Worm (Caenorhabditis elegans) whole organism, young adult: ENCODE measurements around the gene F47E1.1.

Source experiments
- B0035.1 ChIP-seq: sonication (generic microtip); optimal IDR thresholded peaks from 2 replicates; lab custom pipeline; 2016; ENCODE audit warnings: missing genetic modification characterization, mild to moderate bottlenecking, missing compliant biosample characterization, missing genotype, missing genetic modification reagents
- F22D6.2 ChIP-seq: sonication (generic microtip); optimal IDR thresholded peaks from 2 replicates; lab custom pipeline; 2016; ENCODE audit warnings: mild to moderate bottlenecking, missing genetic modification characterization, missing compliant biosample characterization
- F33H1.4 ChIP-seq: fragments of 200-800 bp; sonication (Bioruptor generic); IDR thresholded peaks from 2 replicates; pipeline ENCODE4 v1.3.6; 2022; ENCODE audit warnings: missing genetic modification reagents, missing genetic modification characterization, missing compliant biosample characterization
- F39B2.1 ChIP-seq: fragments of 200-800 bp; sonication (Bioruptor generic); IDR thresholded peaks from 2 replicates; pipeline ENCODE4 v1.3.6; 2022; ENCODE audit warnings: missing genetic modification reagents, missing genetic modification characterization, missing compliant biosample characterization
- Y56A3A.18 ChIP-seq: fragments of 200-800 bp; sonication (Bioruptor generic); IDR thresholded peaks from 2 replicates; pipeline ENCODE4 v1.3.6; 2022; ENCODE audit warnings: missing genetic modification reagents, missing genetic modification characterization, missing compliant biosample characterization
- Y95B8A.8 ChIP-seq: fragments of 200-800 bp; sonication (Bioruptor generic); IDR thresholded peaks from 2 replicates; pipeline ENCODE4 v1.3.6; 2022; ENCODE audit warnings: missing genetic modification reagents, missing genetic modification characterization, missing compliant biosample characterization
- aptf-2 ChIP-seq: fragments of 200-800 bp; sonication (Bioruptor generic); conservative IDR thresholded peaks from 2 replicates; pipeline ENCODE4 v1.3.6; 2022; ENCODE audit warnings: missing genetic modification reagents, missing genetic modification characterization, missing compliant biosample characterization
- atf-7 ChIP-seq: sonication (generic microtip); optimal IDR thresholded peaks from 2 replicates; lab custom pipeline; 2017; ENCODE audit warnings: mild to moderate bottlenecking, missing genetic modification characterization, missing compliant biosample characterization
- athp-1 ChIP-seq: sonication (generic microtip); optimal IDR thresholded peaks from 2 replicates; lab custom pipeline; 2017; ENCODE audit warnings: mild to moderate bottlenecking, missing genetic modification characterization, missing compliant biosample characterization
- attf-3 ChIP-seq: fragments of 200-800 bp; sonication (Bioruptor generic); conservative IDR thresholded peaks from 2 replicates; pipeline ENCODE4 v1.3.6; 2022; ENCODE audit warnings: missing genetic modification reagents, missing genetic modification characterization, missing compliant biosample characterization
- cebp-1 ChIP-seq, 2 experiments: fragments of 200-800 bp in 1 of 2; sonication (Bioruptor generic) in 1 of 2; sonication (generic microtip) in 1 of 2; IDR thresholded peaks in 1 of 2; optimal IDR thresholded peaks in 1 of 2; 2 replicates each; pipeline versions ENCODE4 v1.3.6 to Lab custom; 2017 to 2022; ENCODE audit warnings: missing compliant biosample characterization in 2 of 2, missing genetic modification characterization in 2 of 2, mild to moderate bottlenecking in 1 of 2, missing genetic modification reagents in 1 of 2, moderate library complexity in 1 of 2
- cebp-2 ChIP-seq: fragments of 200-800 bp; sonication (Bioruptor generic); IDR thresholded peaks from 2 replicates; pipeline ENCODE4 v1.3.6; 2022; ENCODE audit warnings: missing genetic modification characterization, missing compliant biosample characterization
- ceh-58 ChIP-seq: fragments of 200-800 bp; sonication (Bioruptor generic); IDR thresholded peaks from 2 replicates; pipeline ENCODE4 v1.3.6; 2022; ENCODE audit warnings: missing genetic modification characterization, missing compliant biosample characterization
- die-1 ChIP-seq: sonication (generic microtip); optimal IDR thresholded peaks from 2 replicates; lab custom pipeline; 2016; ENCODE audit warnings: missing genotype, mild to moderate bottlenecking, missing genetic modification characterization, missing compliant biosample characterization
- dpl-1 ChIP-seq: fragments of 150-350 bp; optimal IDR thresholded peaks from 2 replicates; lab custom pipeline; 2014; ENCODE audit warnings: missing biosample characterization, missing genetic modification reagents, missing genetic modification characterization
- egl-18 ChIP-seq: fragments of 200-800 bp; sonication (Bioruptor generic); IDR thresholded peaks from 2 replicates; pipeline ENCODE4 v1.3.6; 2022; ENCODE audit warnings: missing genetic modification reagents, missing genetic modification characterization, missing compliant biosample characterization
- egl-44 ChIP-seq: fragments of 200-800 bp; sonication (Bioruptor generic); IDR thresholded peaks from 2 replicates; pipeline ENCODE4 v1.3.6; 2022; ENCODE audit warnings: missing genetic modification reagents, missing genetic modification characterization, missing compliant biosample characterization
- egrh-3 ChIP-seq: fragments of 200-800 bp; sonication (Bioruptor generic); IDR thresholded peaks from 2 replicates; pipeline ENCODE4 v1.3.6; 2022; ENCODE audit warnings: missing genetic modification reagents, missing genetic modification characterization, missing compliant biosample characterization
- gei-17 ChIP-seq: fragments of 200-800 bp; sonication (Bioruptor generic); optimal IDR thresholded peaks from 2 replicates; lab custom pipeline; 2018; ENCODE audit warnings: mild to moderate bottlenecking, missing genetic modification characterization, missing compliant biosample characterization
- hmg-1.2 ChIP-seq: fragments of 200-800 bp; sonication (Bioruptor generic); IDR thresholded peaks from 2 replicates; pipeline ENCODE4 v1.3.6; 2022; ENCODE audit warnings: missing genetic modification reagents, missing genetic modification characterization, missing compliant biosample characterization
- hsf-1 ChIP-seq: fragments of 200-800 bp; sonication (Bioruptor generic); IDR thresholded peaks from 2 replicates; pipeline ENCODE4 v1.3.6; 2022; ENCODE audit warnings: missing genetic modification reagents, missing genetic modification characterization, missing compliant biosample characterization
- let-607 ChIP-seq, 2 experiments: fragments of 200-800 bp in 1 of 2; sonication (Bioruptor generic) in 1 of 2; sonication (generic microtip) in 1 of 2; optimal IDR thresholded peaks; 2 replicates each; lab custom pipeline; 2016 to 2018; ENCODE audit warnings: mild to moderate bottlenecking in 2 of 2, missing compliant biosample characterization in 2 of 2, missing genetic modification characterization in 2 of 2, moderate library complexity in 2 of 2, missing genotype in 1 of 2
- lin-35 ChIP-seq, 3 experiments: fragments of 150-350 bp in 2 of 3; sonication (generic microtip) in 1 of 3; optimal IDR thresholded peaks; 2 replicates each; lab custom pipeline; 2014 to 2018; ENCODE audit warnings: missing biosample characterization in 3 of 3, missing genetic modification characterization in 3 of 3, missing genetic modification reagents in 3 of 3
- madf-10 ChIP-seq: sonication (generic microtip); optimal IDR thresholded peaks from 2 replicates; lab custom pipeline; 2016; ENCODE audit warnings: mild to moderate bottlenecking, missing genetic modification characterization, missing compliant biosample characterization
- madf-3 ChIP-seq: fragments of 200-800 bp; sonication (Bioruptor generic); IDR thresholded peaks from 2 replicates; pipeline ENCODE4 v1.3.6; 2022; ENCODE audit warnings: missing genetic modification reagents, missing genetic modification characterization, missing compliant biosample characterization
- madf-6 ChIP-seq: fragments of 200-800 bp; sonication (Bioruptor generic); IDR thresholded peaks from 2 replicates; pipeline ENCODE4 v1.3.6; 2022; ENCODE audit warnings: missing genetic modification reagents, missing genetic modification characterization, missing compliant biosample characterization
- mel-28 ChIP-seq: sonication (generic microtip); optimal IDR thresholded peaks from 2 replicates; lab custom pipeline; 2016; ENCODE audit warnings: borderline replicate concordance, mild to moderate bottlenecking, missing genetic modification characterization, missing compliant biosample characterization
- mes-4 ChIP-seq: sonication (generic microtip); optimal IDR thresholded peaks from 2 replicates; lab custom pipeline; 2016; ENCODE audit warnings: missing genotype, missing genetic modification characterization, missing compliant biosample characterization
- mxl-1 ChIP-seq: sonication (generic microtip); optimal IDR thresholded peaks from 2 replicates; lab custom pipeline; 2016; ENCODE audit warnings: missing genetic modification characterization, missing compliant biosample characterization
- nfya-2 ChIP-seq: fragments of 200-800 bp; sonication (Bioruptor generic); IDR thresholded peaks from 2 replicates; pipeline ENCODE4 v1.3.6; 2022; ENCODE audit warnings: missing genetic modification reagents, missing genetic modification characterization, missing compliant biosample characterization
- nfyb-1 ChIP-seq: fragments of 200-800 bp; sonication (Bioruptor generic); IDR thresholded peaks from 2 replicates; pipeline ENCODE4 v1.3.6; 2022; ENCODE audit warnings: missing genetic modification reagents, missing genetic modification characterization, missing compliant biosample characterization
- nhr-179 ChIP-seq: sonication (generic microtip); optimal IDR thresholded peaks from 2 replicates; lab custom pipeline; 2016; ENCODE audit warnings: mild to moderate bottlenecking, missing genetic modification characterization, missing compliant biosample characterization
- nhr-27 ChIP-seq: fragments of 200-800 bp; sonication (Bioruptor generic); optimal IDR thresholded peaks from 2 replicates; lab custom pipeline; 2018; ENCODE audit warnings: mild to moderate bottlenecking, missing genetic modification characterization, moderate library complexity, missing compliant biosample characterization
- nhr-80 ChIP-seq: sonication (generic microtip); optimal IDR thresholded peaks from 2 replicates; lab custom pipeline; 2016; ENCODE audit warnings: missing genetic modification characterization, missing compliant biosample characterization
- rcor-1 ChIP-seq: fragments of 200-800 bp; sonication (Bioruptor generic); IDR thresholded peaks from 2 replicates; pipeline ENCODE4 v1.3.6; 2022; ENCODE audit warnings: missing genetic modification reagents, missing genetic modification characterization, missing compliant biosample characterization
- rec-8 ChIP-seq, 2 experiments: sonication (generic microtip); optimal IDR thresholded peaks; 2 replicates each; lab custom pipeline; 2016; ENCODE audit warnings: mild to moderate bottlenecking in 2 of 2, missing genetic modification characterization in 2 of 2, missing genetic modification reagents in 2 of 2, missing genotype in 2 of 2, missing biosample characterization in 1 of 2, missing compliant biosample characterization in 1 of 2, moderate library complexity in 1 of 2
- repo-1 ChIP-seq: sonication (generic microtip); optimal IDR thresholded peaks from 2 replicates; lab custom pipeline; 2017; ENCODE audit warnings: mild to moderate bottlenecking, missing genetic modification characterization, missing compliant biosample characterization
- sdz-38 ChIP-seq: sonication (generic microtip); optimal IDR thresholded peaks from 2 replicates; lab custom pipeline; 2016; ENCODE audit warnings: missing genotype, missing genetic modification characterization, missing compliant biosample characterization
- snpc-1.1 ChIP-seq: sonication (generic microtip); optimal IDR thresholded peaks from 2 replicates; lab custom pipeline; 2017; ENCODE audit warnings: missing genetic modification characterization, mild to moderate bottlenecking, missing compliant biosample characterization, antibody characterized with exemption, moderate library complexity, missing genotype, missing genetic modification reagents; ENCODE audit not compliant: insufficient read depth
- snpc-1.3 ChIP-seq: sonication (generic microtip); optimal IDR thresholded peaks from 2 replicates; lab custom pipeline; 2017; ENCODE audit warnings: missing genetic modification characterization, mild to moderate bottlenecking, missing compliant biosample characterization, antibody characterized with exemption, moderate library complexity, missing genotype, missing genetic modification reagents; ENCODE audit not compliant: insufficient read depth
- snpc-3.4 ChIP-seq: sonication (generic microtip); optimal IDR thresholded peaks from 2 replicates; lab custom pipeline; 2017; ENCODE audit warnings: missing genetic modification characterization, mild to moderate bottlenecking, missing compliant biosample characterization, antibody characterized with exemption, moderate library complexity, missing genotype, missing genetic modification reagents
- snpc-4 ChIP-seq, 5 experiments: fragments of 150-350 bp in 1 of 5; sonication (generic microtip) in 4 of 5; optimal IDR thresholded peaks; 2 replicates each; lab custom pipeline; 2014 to 2018; ENCODE audit warnings: missing genetic modification characterization in 5 of 5, missing biosample characterization in 3 of 5, antibody characterized with exemption in 2 of 5, mild to moderate bottlenecking in 2 of 5, missing compliant biosample characterization in 2 of 5, missing genotype in 2 of 5, moderate library complexity in 2 of 5, missing genetic modification reagents in 1 of 5
- somi-1 ChIP-seq: fragments of 200-800 bp; sonication (Bioruptor generic); optimal IDR thresholded peaks from 2 replicates; lab custom pipeline; 2018; ENCODE audit warnings: mild to moderate bottlenecking, missing genetic modification characterization, missing compliant biosample characterization
- zfh-2 ChIP-seq: fragments of 200-800 bp; sonication (Bioruptor generic); conservative IDR thresholded peaks from 2 replicates; pipeline ENCODE4 v1.3.6; 2022; ENCODE audit warnings: missing genetic modification reagents, missing genetic modification characterization, missing compliant biosample characterization
- ztf-18 ChIP-seq: sonication (generic microtip); optimal IDR thresholded peaks from 2 replicates; lab custom pipeline; 2016; ENCODE audit warnings: missing genotype, mild to moderate bottlenecking, missing genetic modification characterization, missing compliant biosample characterization
- ztf-26 ChIP-seq: sonication (generic microtip); optimal IDR thresholded peaks from 2 replicates; lab custom pipeline; 2017; ENCODE audit warnings: missing genetic modification characterization, missing compliant biosample characterization

The F47E1.1 gene

ce11 chrX:9091380-9091779, 14.4 kb downstream of the F47E1.1 start (continued):
- peak; percentile 72 for TF ChIP-seq snpc-1.3 (tag; lab: Kevin White, UChicago)
- peak; percentile 54 for TF ChIP-seq snpc-3.4
- peak; percentile 13 for TF ChIP-seq nhr-27 (tag; lab: Kevin White, UChicago)
- no peak for TF ChIP-seq dpl-1
- no peak for TF ChIP-seq hsf-1 (GFP tag; lab: Robert Waterston, UW)
- TF ChIP-seq somi-1 (GFP tag; lab: Kevin White, UChicago) = no peak
- peak; percentile 45 for TF ChIP-seq ztf-26 (tag; lab: Kevin White, UChicago)
- TF ChIP-seq rec-8 (tag; optimal IDR thresholded peaks at IDR 0.05; lab: Kevin White, UChicago) = peak; percentile 62 to 77
- peak; percentile 69 for TF ChIP-seq die-1
- TF ChIP-seq madf-6 (GFP tag; lab: Robert Waterston, UW) = peak; percentile 57; the same call in 1 of the 2 replicates
- TF ChIP-seq sdz-38 (tag; lab: Kevin White, UChicago) = peak; percentile 17
- peak; percentile 34 to 71 for TF ChIP-seq let-607 (tag; optimal IDR thresholded peaks at IDR 0.05; lab: Kevin White, UChicago)
- TF ChIP-seq egrh-3 = no peak
- peak; percentile 87 for TF ChIP-seq egl-44 (GFP tag; lab: Robert Waterston, UW)
- TF ChIP-seq atf-7 (tag; lab: Kevin White, UChicago) = peak; percentile 57
- no peak for TF ChIP-seq cebp-1 (GFP tag; IDR thresholded peaks at IDR 0.05; lab: Robert Waterston, UW)
- TF ChIP-seq cebp-1 (tag; optimal IDR thresholded peaks at IDR 0.05; lab: Kevin White, UChicago) = peak; percentile 68
- TF ChIP-seq zfh-2 (GFP tag; lab: Robert Waterston, UW) = no peak
- TF ChIP-seq nhr-179 = no peak
- peak; percentile 10 for TF ChIP-seq F22D6.2 (tag; lab: Kevin White, UChicago)
- peak; percentile 36 for TF ChIP-seq B0035.1 (tag; lab: Kevin White, UChicago)
- no peak for TF ChIP-seq F39B2.1 (GFP tag; lab: Robert Waterston, UW)
- TF ChIP-seq cebp-2 (GFP tag; lab: Robert Waterston, UW) = peak; percentile 86; the same call in 1 of the 2 replicates
- no peak for TF ChIP-seq aptf-2 (GFP tag; lab: Robert Waterston, UW)
- TF ChIP-seq rcor-1 = peak; percentile 75
- TF ChIP-seq hmg-1.2 = peak; percentile 75
- TF ChIP-seq lin-35 (GFP tag; optimal IDR thresholded peaks at IDR 0.05; lab: Kevin White, UChicago) = peak in 1 of 3 experiments; percentile 68
- peak; percentile 83 for TF ChIP-seq madf-10
- TF ChIP-seq nfyb-1 (GFP tag; lab: Robert Waterston, UW) = peak; percentile 91
- no peak for TF ChIP-seq attf-3
- TF ChIP-seq snpc-1.1 (tag; lab: Kevin White, UChicago) = peak; percentile 16
- peak; percentile 59 for TF ChIP-seq repo-1 (tag; lab: Kevin White, UChicago)
- TF ChIP-seq mes-4 (tag; lab: Kevin White, UChicago) = peak; percentile 71
- TF ChIP-seq snpc-4 (GFP tag; optimal IDR thresholded peaks at IDR 0.05; lab: Kevin White, UChicago) = peak; percentile 32
- peak in 3 of 4 experiments; percentile 33 to 77 (median 46) for TF ChIP-seq snpc-4 (tag; optimal IDR thresholded peaks at IDR 0.05; lab: Kevin White, UChicago)
- peak; percentile 59; the same call in 1 of the 2 replicates for TF ChIP-seq Y56A3A.18 (GFP tag; lab: Robert Waterston, UW)
- no peak for TF ChIP-seq egl-18 (GFP tag; lab: Robert Waterston, UW)
- TF ChIP-seq gei-17 = no peak
- TF ChIP-seq madf-3 = peak; percentile 64; the same call in 1 of the 2 replicates
- TF ChIP-seq ceh-58 = no peak
- no peak for TF ChIP-seq nfya-2 (GFP tag; lab: Robert Waterston, UW)
- TF ChIP-seq mel-28 (tag; lab: Kevin White, UChicago) = no peak
- TF ChIP-seq Y95B8A.8 = 0 out of 2 replicates have a peak, but pooled peaks have one; percentile 25
- TF ChIP-seq F33H1.4 = no peak
- peak; percentile 51 for TF ChIP-seq nhr-80 (tag; lab: Kevin White, UChicago)
- TF ChIP-seq mxl-1 = peak; percentile 79
- peak; percentile 66 for TF ChIP-seq ztf-18
- peak; percentile 69 for TF ChIP-seq athp-1 (tag; lab: Kevin White, UChicago)
